Worm (Caenorhabditis elegans) whole organism, L4 larva: Measurements from ENCODE around the gene T19E7.6.

ENCODE experiments used
- F10B5.3 ChIP-seq: sonication (generic microtip); optimal IDR thresholded peaks from 2 replicates; lab custom pipeline; 2016; ENCODE audit warnings: mild to moderate bottlenecking, missing genetic modification characterization, missing compliant biosample characterization
- R02D3.7 ChIP-seq: fragments of 150-350 bp; sonication (generic microtip); optimal IDR thresholded peaks from 3 replicates; lab custom pipeline; 2014; ENCODE audit warnings: missing biosample characterization, missing genetic modification characterization
- ces-1 ChIP-seq: fragments of 150-350 bp; sonication (generic microtip); optimal IDR thresholded peaks from 4 replicates; lab custom pipeline; 2014; ENCODE audit warnings: missing biosample characterization, missing genetic modification reagents, missing genetic modification characterization
- duxl-1 ChIP-seq: sonication (generic microtip); optimal IDR thresholded peaks from 2 replicates; lab custom pipeline; 2016; ENCODE audit warnings: mild to moderate bottlenecking, missing genetic modification characterization, moderate library complexity, missing compliant biosample characterization; ENCODE audit not compliant: poor library complexity
- mes-2 ChIP-seq: sonication (generic microtip); optimal IDR thresholded peaks from 2 replicates; lab custom pipeline; 2016; ENCODE audit warnings: missing genotype, mild to moderate bottlenecking, missing genetic modification characterization, missing compliant biosample characterization; ENCODE audit not compliant: poor library complexity, severe bottlenecking
- mxl-2 ChIP-seq: fragments of 200-800 bp; sonication (Bioruptor generic); conservative IDR thresholded peaks from 2 replicates; pipeline ENCODE4 v1.3.6; 2022; ENCODE audit warnings: missing genetic modification reagents, missing genetic modification characterization, missing compliant biosample characterization
- nhr-25 ChIP-seq: sonication (generic microtip); optimal IDR thresholded peaks from 2 replicates; lab custom pipeline; 2017; ENCODE audit warnings: missing genetic modification characterization, mild to moderate bottlenecking, missing compliant biosample characterization, antibody characterized with exemption, moderate library complexity, borderline replicate concordance; ENCODE audit not compliant: insufficient read depth
- unc-39 ChIP-seq: sonication (generic microtip); optimal IDR thresholded peaks from 2 replicates; lab custom pipeline; 2017; ENCODE audit warnings: missing biosample characterization, missing genetic modification characterization
- zip-11 ChIP-seq: fragments of 200-800 bp; sonication (Bioruptor generic); IDR thresholded peaks from 2 replicates; pipeline ENCODE4 v1.3.6; 2022; ENCODE audit warnings: missing genetic modification characterization, missing compliant biosample characterization
- zip-2 ChIP-seq: fragments of 150-350 bp; optimal IDR thresholded peaks from 2 replicates; lab custom pipeline; 2014; ENCODE audit warnings: missing biosample characterization, missing genetic modification characterization

ce11 chrIV:5652811-5653483 is 16.4 kb downstream of the T19E7.6 start:
- no peak for TF ChIP-seq R02D3.7
- TF ChIP-seq mxl-2 (GFP tag; lab: Robert Waterston, UW), result no peak
- no peak for TF ChIP-seq F10B5.3 (tag; lab: Kevin White, UChicago)
- no peak for TF ChIP-seq mes-2 (tag; lab: Kevin White, UChicago)
- TF ChIP-seq zip-11 (GFP tag; lab: Robert Waterston, UW), result no peak
- TF ChIP-seq unc-39 (tag; lab: Kevin White, UChicago), result no peak
- TF ChIP-seq nhr-25, result no peak
- TF ChIP-seq ces-1 (GFP tag; lab: Kevin White, UChicago), result no peak
- no peak for TF ChIP-seq duxl-1
- no peak for TF ChIP-seq zip-2
